Fruit fly (Drosophila melanogaster) whole organism, embryonic: ENCODE results near the gene SmE.
A peak's percentile ranks its signal among the peaks of the same experiment; 100 is the strongest.

Experiments
- Awh ChIP-seq: fragments of 200-800 bp; sonication (Bioruptor generic); IDR thresholded peaks from 2 replicates; pipeline ENCODE4, ENCODE4 v1.3.6; 2022; ENCODE audit warnings: missing biosample characterization, missing genetic modification characterization
- CG13624 ChIP-seq: fragments of 200-800 bp; sonication (Bioruptor generic); optimal IDR thresholded peaks from 2 replicates; lab custom pipeline; 2016; ENCODE audit warnings: missing biosample characterization, missing genetic modification characterization
- CG16779 ChIP-seq: fragments of 200-800 bp; sonication (Bioruptor generic); IDR thresholded peaks from 2 replicates; pipeline ENCODE4 v1.3.6; 2022; ENCODE audit warnings: missing biosample characterization, missing genetic modification characterization
- CG17186 ChIP-seq: fragments of 200-800 bp; sonication (Bioruptor generic); optimal IDR thresholded peaks from 3 replicates; lab custom pipeline; 2017; ENCODE audit warnings: missing biosample characterization, missing genetic modification reagents, missing genetic modification characterization
- CG17802 ChIP-seq: fragments of 200-800 bp; sonication (Bioruptor generic); optimal IDR thresholded peaks from 2 replicates; lab custom pipeline; 2018; ENCODE audit warnings: missing biosample characterization, mild to moderate bottlenecking, missing genetic modification characterization, moderate library complexity
- CG17912 ChIP-seq: fragments of 200-800 bp; sonication (Bioruptor generic); optimal IDR thresholded peaks from 2 replicates; lab custom pipeline; 2018; ENCODE audit warnings: missing biosample characterization, mild to moderate bottlenecking, missing genetic modification characterization
- CG18619 ChIP-seq: fragments of 200-800 bp; sonication (Bioruptor generic); optimal IDR thresholded peaks from 3 replicates; lab custom pipeline; 2017; ENCODE audit warnings: missing biosample characterization, mild to moderate bottlenecking, missing genetic modification characterization
- CG2875 ChIP-seq: fragments of 200-800 bp; sonication (Bioruptor generic); optimal IDR thresholded peaks from 2 replicates; lab custom pipeline; 2017; ENCODE audit warnings: missing biosample characterization, mild to moderate bottlenecking, missing genetic modification characterization, missing genetic modification reagents
- CG2889 ChIP-seq: fragments of 200-800 bp; sonication (Bioruptor generic); IDR thresholded peaks from 3 replicates; pipeline ENCODE4 v1.3.6; 2022; ENCODE audit warnings: missing biosample characterization, missing genetic modification characterization
- CG30431 ChIP-seq: fragments of 200-800 bp; sonication (Bioruptor generic); optimal IDR thresholded peaks from 2 replicates; lab custom pipeline; 2017; ENCODE audit warnings: missing biosample characterization, missing genetic modification characterization
- CG31441 ChIP-seq: fragments of 200-800 bp; sonication (Bioruptor generic); IDR thresholded peaks from 2 replicates; pipeline ENCODE4 v1.3.6; 2022; ENCODE audit warnings: missing biosample characterization, missing genetic modification characterization
- CG7271 ChIP-seq: fragments of 200-800 bp; sonication (Bioruptor generic); optimal IDR thresholded peaks from 2 replicates; lab custom pipeline; 2018; ENCODE audit warnings: missing biosample characterization, mild to moderate bottlenecking, missing genetic modification characterization, moderate library complexity
- CG8290 ChIP-seq, 3 experiments: fragments of 200-800 bp; sonication (Bioruptor generic); optimal IDR thresholded peaks; 2 replicates each; lab custom pipeline; 2016 to 2019; ENCODE audit warnings: missing biosample characterization in 3 of 3, missing genetic modification characterization in 3 of 3, mild to moderate bottlenecking in 2 of 3, moderate library complexity in 1 of 3
- D19A ChIP-seq: fragments of 200-800 bp; optimal IDR thresholded peaks from 3 replicates; lab custom pipeline; 2019; ENCODE audit warnings: missing biosample characterization, mild to moderate bottlenecking, missing genetic modification characterization, moderate library complexity
- Dfd ChIP-seq, 2 experiments: fragments of >200 bp; optimal IDR thresholded peaks; 2 replicates each; lab custom pipeline; 2017; ENCODE audit warnings: missing biosample characterization in 2 of 2, missing genetic modification characterization in 2 of 2
- Dip2 ChIP-seq: fragments of 200-800 bp; sonication (Bioruptor generic); IDR thresholded peaks from 2 replicates; pipeline ENCODE4 v1.3.6; 2022; ENCODE audit warnings: missing biosample characterization, missing genetic modification characterization
- Doc2 ChIP-seq: fragments of 200-800 bp; sonication (Bioruptor generic); IDR thresholded peaks from 2 replicates; pipeline ENCODE4 v1.3.6; 2022; ENCODE audit warnings: missing biosample characterization, missing genetic modification characterization
- E2f2 ChIP-seq: fragments of 200-800 bp; sonication (Bioruptor generic); IDR thresholded peaks from 2 replicates; pipeline ENCODE4 v1.3.6; 2022; ENCODE audit warnings: missing biosample characterization, missing genetic modification characterization
- Ets97D ChIP-seq: fragments of 200-800 bp; sonication (Bioruptor generic); optimal IDR thresholded peaks from 3 replicates; lab custom pipeline; 2016; ENCODE audit warnings: missing biosample characterization, missing genetic modification characterization
- H15 ChIP-seq: fragments of 200-800 bp; sonication (Bioruptor generic); IDR thresholded peaks from 3 replicates; pipeline ENCODE4 v1.3.6; 2022; ENCODE audit warnings: missing biosample characterization, missing genetic modification characterization
- Hand ChIP-seq: fragments of 200-800 bp; sonication (Bioruptor generic); optimal IDR thresholded peaks from 2 replicates; lab custom pipeline; 2017; ENCODE audit warnings: mild to moderate bottlenecking, missing biosample characterization, missing genetic modification reagents, missing genetic modification characterization
- HmgD ChIP-seq: fragments of 200-800 bp; sonication (Bioruptor generic); optimal IDR thresholded peaks from 3 replicates; lab custom pipeline; 2016; ENCODE audit warnings: missing biosample characterization, missing genetic modification characterization
- Hr51 ChIP-seq, 2 experiments: fragments of 200-800 bp; sonication (Bioruptor generic); optimal IDR thresholded peaks; 2 replicates in 1 of 2; 3 replicates in 1 of 2; lab custom pipeline; 2016 to 2018; ENCODE audit warnings: missing biosample characterization in 2 of 2, missing genetic modification characterization in 2 of 2, mild to moderate bottlenecking in 1 of 2, moderate library complexity in 1 of 2
- Usf ChIP-seq: fragments of 200-800 bp; sonication (Bioruptor generic); optimal IDR thresholded peaks from 2 replicates; lab custom pipeline; 2017; ENCODE audit warnings: missing genotype, missing biosample characterization, missing genetic modification characterization
- YL-1 ChIP-seq: fragments of 200-800 bp; sonication (Bioruptor generic); optimal IDR thresholded peaks from 3 replicates; lab custom pipeline; 2017; ENCODE audit warnings: missing biosample characterization, mild to moderate bottlenecking, missing genetic modification characterization
- al ChIP-seq: fragments of 200-800 bp; sonication (Bioruptor generic); IDR thresholded peaks from 2 replicates; pipeline ENCODE4 v1.3.6; 2022; ENCODE audit warnings: missing biosample characterization, missing genetic modification characterization
- br ChIP-seq: fragments of >200 bp; optimal IDR thresholded peaks from 2 replicates; lab custom pipeline; 2017
- cato ChIP-seq: fragments of 200-800 bp; sonication (Bioruptor generic); optimal IDR thresholded peaks from 2 replicates; lab custom pipeline; 2016; ENCODE audit warnings: missing biosample characterization, missing genetic modification characterization, borderline replicate concordance
- chinmo ChIP-seq: fragments of 200-800 bp; sonication (Bioruptor generic); IDR thresholded peaks from 4 replicates; pipeline ENCODE4 v1.3.6; 2022; ENCODE audit warnings: missing biosample characterization, missing genetic modification characterization; ENCODE audit not compliant: partially characterized antibody
- da ChIP-seq: fragments of 200-800 bp; sonication (Bioruptor generic); optimal IDR thresholded peaks from 2 replicates; lab custom pipeline; 2016; ENCODE audit warnings: missing biosample characterization, missing genetic modification characterization
- dpn ChIP-seq, 2 experiments: fragments of 200-800 bp; sonication (Bioruptor generic); optimal IDR thresholded peaks; 3 replicates each; lab custom pipeline; 2016; ENCODE audit warnings: missing biosample characterization in 2 of 2, missing genetic modification characterization in 2 of 2
- dysf ChIP-seq: fragments of 200-800 bp; sonication (Bioruptor generic); IDR thresholded peaks from 3 replicates; pipeline ENCODE4 v1.3.6; 2022; ENCODE audit warnings: missing biosample characterization, missing genetic modification characterization
- ftz-f1 ChIP-seq: fragments of 200-800 bp; sonication (Bioruptor generic); optimal IDR thresholded peaks from 2 replicates; lab custom pipeline; 2016; ENCODE audit warnings: missing biosample characterization, missing genetic modification characterization
- her ChIP-seq: fragments of 200-800 bp; sonication (Bioruptor generic); optimal IDR thresholded peaks from 2 replicates; lab custom pipeline; 2016; ENCODE audit warnings: missing biosample characterization, missing genetic modification characterization
- kni ChIP-seq: fragments of 200-800 bp; sonication (Bioruptor generic); optimal IDR thresholded peaks from 3 replicates; lab custom pipeline; 2017; ENCODE audit warnings: mild to moderate bottlenecking, missing biosample characterization, missing genetic modification reagents, missing genetic modification characterization
- knrl ChIP-seq: fragments of 200-800 bp; sonication (Bioruptor generic); IDR thresholded peaks from 3 replicates; pipeline ENCODE4 v1.3.6; 2022; ENCODE audit warnings: missing biosample characterization, missing genetic modification characterization; ENCODE audit not compliant: partially characterized antibody
- lbe ChIP-seq: fragments of 200-800 bp; sonication (Bioruptor generic); optimal IDR thresholded peaks from 2 replicates; lab custom pipeline; 2016; ENCODE audit warnings: missing biosample characterization, mild to moderate bottlenecking, missing genetic modification characterization
- lola ChIP-seq, 3 experiments: fragments of >200 bp in 2 of 3; fragments of 200-800 bp in 1 of 3; sonication (Bioruptor generic) in 1 of 3; optimal IDR thresholded peaks; 2 replicates each; lab custom pipeline; 2017 to 2019; ENCODE audit warnings: missing biosample characterization in 3 of 3, missing genetic modification characterization in 3 of 3, mild to moderate bottlenecking in 1 of 3, moderate library complexity in 1 of 3
- onecut ChIP-seq: fragments of 200-800 bp; sonication (Bioruptor generic); IDR thresholded peaks from 2 replicates; pipeline ENCODE4 v1.3.6; 2022; ENCODE audit warnings: missing biosample characterization, missing genetic modification characterization
- pho ChIP-seq: fragments of 200-800 bp; sonication (Bioruptor generic); optimal IDR thresholded peaks from 2 replicates; lab custom pipeline; 2016; ENCODE audit warnings: missing biosample characterization, missing genetic modification characterization
- phol ChIP-seq: fragments of 200-800 bp; sonication (Bioruptor generic); optimal IDR thresholded peaks from 3 replicates; lab custom pipeline; 2018; ENCODE audit warnings: missing biosample characterization, mild to moderate bottlenecking, missing genetic modification characterization, moderate library complexity
- psq ChIP-seq: fragments of 200-800 bp; sonication (Bioruptor generic); optimal IDR thresholded peaks from 2 replicates; lab custom pipeline; 2017; ENCODE audit warnings: missing biosample characterization, missing genetic modification characterization
- schlank ChIP-seq: fragments of 200-800 bp; sonication (Bioruptor generic); optimal IDR thresholded peaks from 2 replicates; lab custom pipeline; 2018; ENCODE audit warnings: missing biosample characterization, mild to moderate bottlenecking, missing genetic modification characterization
- sens-2 ChIP-seq: fragments of 200-800 bp; sonication (Bioruptor generic); IDR thresholded peaks from 2 replicates; pipeline ENCODE4 v1.3.6; 2022; ENCODE audit warnings: missing biosample characterization, missing genetic modification characterization
- seq ChIP-seq: fragments of 200-800 bp; sonication (Bioruptor generic); IDR thresholded peaks from 2 replicates; pipeline ENCODE4 v1.3.6; 2022; ENCODE audit warnings: missing biosample characterization, missing genetic modification characterization
- slou ChIP-seq: fragments of 200-800 bp; sonication (Bioruptor generic); optimal IDR thresholded peaks from 3 replicates; lab custom pipeline; 2016; ENCODE audit warnings: missing biosample characterization, missing genetic modification characterization
- sob ChIP-seq: fragments of 200-800 bp; sonication (Bioruptor generic); IDR thresholded peaks from 2 replicates; pipeline ENCODE4 v1.3.6; 2022; ENCODE audit warnings: missing biosample characterization, missing genetic modification characterization
- sr ChIP-seq: fragments of 200-800 bp; sonication (Bioruptor generic); IDR thresholded peaks from 3 replicates; pipeline ENCODE4 v1.3.6; 2022; ENCODE audit warnings: missing biosample characterization, missing genetic modification characterization
- stc ChIP-seq: fragments of 200-800 bp; sonication (Bioruptor generic); IDR thresholded peaks from 2 replicates; pipeline ENCODE4 v1.3.6; 2022; ENCODE audit warnings: missing biosample characterization, missing genetic modification characterization
- trem ChIP-seq: fragments of 200-800 bp; optimal IDR thresholded peaks from 3 replicates; lab custom pipeline; 2019; ENCODE audit warnings: missing biosample characterization, mild to moderate bottlenecking, missing genetic modification characterization, moderate library complexity
- wek ChIP-seq: fragments of 200-800 bp; sonication (Bioruptor generic); optimal IDR thresholded peaks from 3 replicates; lab custom pipeline; 2018; ENCODE audit warnings: missing biosample characterization, mild to moderate bottlenecking, missing genetic modification characterization, moderate library complexity
- zfh2 ChIP-seq: fragments of 200-800 bp; sonication (Bioruptor generic); optimal IDR thresholded peaks from 2 replicates; lab custom pipeline; 2016; ENCODE audit warnings: missing biosample characterization, missing genetic modification characterization

Gene SmE

dm6 chr2L:7890654-7891114 is 5.4 kb upstream of the SmE start, which contains the start of gene Spn28Db (continued):
- TF ChIP-seq cato (no peak), pho (GFP tag; lab: Kevin White, UChicago) (peak; percentile 33), ftz-f1 (GFP tag; lab: Kevin White, UChicago) (no peak), knrl (GFP tag; lab: Robert Waterston, UW) (peak; percentile 73), CG16779 (no peak), phol (tag; lab: Kevin White, UChicago) (peak; percentile 11), lbe (GFP tag; lab: Kevin White, UChicago) (no peak), Ets97D (GFP tag; lab: Kevin White, UChicago) (peak; percentile 1), sr (GFP tag; lab: Robert Waterston, UW) (no peak), Usf (GFP tag; lab: Kevin White, UChicago) (no peak), HmgD (GFP tag; lab: Kevin White, UChicago) (peak; percentile 45), CG18619 (no peak), D19A (tag; lab: Kevin White, UChicago) (peak; percentile 3), CG30431 (no peak), CG7271 (no peak), CG8290 (GFP tag; optimal IDR thresholded peaks at IDR 0.05; lab: Kevin White, UChicago) (peak; percentile 6), CG8290 (tag; optimal IDR thresholded peaks at IDR 0.05; lab: Kevin White, UChicago) (no peak), stc (no peak), psq (GFP tag; lab: Kevin White, UChicago) (no peak), trem (tag; lab: Kevin White, UChicago) (no peak), E2f2 (GFP tag; lab: Robert Waterston, UW) (no peak), CG2889 (GFP tag; lab: Robert Waterston, UW) (no peak), wek (GFP tag; lab: Kevin White, UChicago) (no peak), H15 (GFP tag; lab: Robert Waterston, UW) (no peak), onecut (GFP tag; lab: Robert Waterston, UW) (no peak), br (lab: Kevin White, UChicago) (no peak), CG17802 (tag; lab: Kevin White, UChicago) (no peak), CG31441 (GFP tag; lab: Robert Waterston, UW) (no peak), dysf (GFP tag; lab: Robert Waterston, UW) (no peak), al (no peak), YL-1 (no peak), Hand (GFP tag; lab: Kevin White, UChicago) (no peak), sob (GFP tag; lab: Robert Waterston, UW) (peak; percentile 58; the same call in 1 of the 2 replicates), Awh (GFP tag; lab: Robert Waterston, UW) (no peak), CG13624 (GFP tag; lab: Kevin White, UChicago) (peak; percentile 34), Dfd (GFP tag; optimal IDR thresholded peaks at IDR 0.05; lab: Kevin White, UChicago) (no peak), schlank (no peak), kni (no peak), zfh2 (GFP tag; lab: Kevin White, UChicago) (peak; percentile 12), chinmo (GFP tag; lab: Robert Waterston, UW) (no peak), seq (GFP tag; lab: Robert Waterston, UW) (no peak), slou (peak; percentile 16), CG2875 (GFP tag; lab: Kevin White, UChicago) (no peak), CG17912 (GFP tag; lab: Kevin White, UChicago) (no peak), sens-2 (GFP tag; lab: Robert Waterston, UW) (no peak), dpn (GFP tag; optimal IDR thresholded peaks at IDR 0.05; lab: Kevin White, UChicago) (peak in 1 of 2 experiments; percentile 7), her (GFP tag; lab: Kevin White, UChicago) (no peak), Dip2 (GFP tag; lab: Robert Waterston, UW) (peak; percentile 96), da (GFP tag; lab: Kevin White, UChicago) (no peak), Hr51 (GFP tag; optimal IDR thresholded peaks at IDR 0.05; lab: Kevin White, UChicago) (no peak), CG17186 (no peak), lola (GFP tag; optimal IDR thresholded peaks at IDR 0.05; lab: Kevin White, UChicago) (peak in 1 of 3 experiments; percentile 2), Doc2 (GFP tag; lab: Robert Waterston, UW) (no peak)
